Fruit fly (Drosophila melanogaster): Measurements from ENCODE around the gene CG14414.
A peak's percentile ranks its signal among the peaks of the same experiment; 100 is the strongest.

The CG14414 gene

dm6 chrX:14612302-14612701, 31.9 kb downstream of the CG14414 start (continued):
- TF ChIP-seq Neu2 (GFP tag; optimal IDR thresholded peaks at IDR 0.05; ENCODE audit: borderline replicate concordance) (no peak), NK7.1 (GFP tag; optimal IDR thresholded peaks at IDR 0.05) (no peak), tgo (GFP tag; IDR thresholded peaks at IDR 0.05) (peak; percentile 85), disco-r (GFP tag; optimal IDR thresholded peaks at IDR 0.05) (no peak), CG6854 (GFP tag; optimal IDR thresholded peaks at IDR 0.05) (no peak), maf-S (GFP tag; optimal IDR thresholded peaks at IDR 0.05) (no peak), CG11085 (GFP tag; IDR thresholded peaks at IDR 0.05) (peak; percentile 33; the same call in 1 of the 2 replicates), CG6175 (GFP tag; IDR thresholded peaks at IDR 0.05) (0 out of 3 replicates have a peak, but pooled peaks have one; percentile 23), slp2 (GFP tag; optimal IDR thresholded peaks at IDR 0.05) (peak; percentile 6), pan (optimal IDR thresholded peaks at IDR 0.05) (no peak), pan (GFP tag; optimal IDR thresholded peaks at IDR 0.05 in 1 of 2, IDR thresholded peaks at IDR 0.05 in 1 of 2) (peak in 1 of 2 experiments; percentile 87), CTCF (GFP tag; optimal IDR thresholded peaks at IDR 0.05) (peak; percentile 24), CG1602 (GFP tag; optimal IDR thresholded peaks at IDR 0.05) (peak; percentile 64), Mad (GFP tag; optimal IDR thresholded peaks at IDR 0.05) (peak; percentile 33), CG2678 (tag; optimal IDR thresholded peaks at IDR 0.05) (peak; percentile 79), onecut (GFP tag; IDR thresholded peaks at IDR 0.05) (peak; percentile 76), zen (tag; optimal IDR thresholded peaks at IDR 0.05) (peak; percentile 75), Sox102F (GFP tag; optimal IDR thresholded peaks at IDR 0.05) (peak; percentile 89), Trl (optimal IDR thresholded peaks at IDR 0.05) (no peak), Trl (GFP tag; optimal IDR thresholded peaks at IDR 0.05) (no peak), Stat92E (GFP tag; optimal IDR thresholded peaks at IDR 0.05) (no peak), CG12104 (GFP tag; optimal IDR thresholded peaks at IDR 0.05) (peak; percentile 40), CG11093 (GFP tag; IDR thresholded peaks at IDR 0.05) (peak; percentile 82), Dbx (GFP tag; IDR thresholded peaks at IDR 0.05) (no peak), Doc3 (GFP tag; IDR thresholded peaks at IDR 0.05; ENCODE audit: partially characterized antibody) (no peak), NfI (GFP tag; optimal IDR thresholded peaks at IDR 0.05) (peak; percentile 51), wdn (GFP tag; IDR thresholded peaks at IDR 0.05) (no peak), Doc2 (GFP tag; IDR thresholded peaks at IDR 0.05) (no peak), CrebB (tag; optimal IDR thresholded peaks at IDR 0.05) (peak; percentile 16), kni (GFP tag; optimal IDR thresholded peaks at IDR 0.05) (no peak), CG8089 (GFP tag; optimal IDR thresholded peaks at IDR 0.05) (no peak), seq (GFP tag; IDR thresholded peaks at IDR 0.05) (0 out of 2 replicates have a peak, but pooled peaks have one; percentile 21), CoRest (tag; optimal IDR thresholded peaks at IDR 0.05) (peak; percentile 79), CG18619 (GFP tag; optimal IDR thresholded peaks at IDR 0.05) (peak; percentile 40), CG1832 (GFP tag; optimal IDR thresholded peaks at IDR 0.05) (no peak), CG12236 (GFP tag; optimal IDR thresholded peaks at IDR 0.05) (no peak), lmd (GFP tag; IDR thresholded peaks at IDR 0.05) (peak; percentile 84), tin (GFP tag; optimal IDR thresholded peaks at IDR 0.05) (peak; percentile 78), ash1 (GFP tag; optimal IDR thresholded peaks at IDR 0.05) (no peak), CG11504 (tag; optimal IDR thresholded peaks at IDR 0.05) (peak; percentile 88), CG17328 (GFP tag; IDR thresholded peaks at IDR 0.05) (peak; percentile 88), CG2129 (GFP tag; IDR thresholded peaks at IDR 0.05; ENCODE audit: partially characterized antibody) (no peak), en (GFP tag; optimal IDR thresholded peaks at IDR 0.05) (no peak), CG13287 (GFP tag; IDR thresholded peaks at IDR 0.05; ENCODE audit: partially characterized antibody) (no peak), bigmax (GFP tag; optimal IDR thresholded peaks at IDR 0.05) (no peak), eve (GFP tag; optimal IDR thresholded peaks at IDR 0.05) (peak in 1 of 2 experiments; percentile 83), cg (GFP tag; optimal IDR thresholded peaks at IDR 0.05) (no peak), CG4404 (GFP tag; IDR thresholded peaks at IDR 0.05) (peak; percentile 69), Scr (GFP tag; IDR thresholded peaks at IDR 0.05; ENCODE audit: partially characterized antibody) (no peak), CG30020 (tag; optimal IDR thresholded peaks at IDR 0.05) (peak; percentile 20), sisA (GFP tag; IDR thresholded peaks at IDR 0.05) (peak; percentile 72), knrl (GFP tag; IDR thresholded peaks at IDR 0.05; ENCODE audit: partially characterized antibody) (no peak)

Data from whole organism, embryonic.